Worm (Caenorhabditis elegans): Measurements from ENCODE around the gene C36C5.4.

C36C5.4 gene

ce11 chrV:3127670-3128069 lies 38.7 kb upstream of the C36C5.4 start, which contains the start of gene Y73C8C.10:
Gene Y73C8C.10 (minus strand): TSS chrV:3127770.
- TF ChIP-seq sox-4 (tag; optimal IDR thresholded peaks at IDR 0.05) = no peak
- TF ChIP-seq che-1 (tag; optimal IDR thresholded peaks at IDR 0.05) = no peak
- no peak for TF ChIP-seq hlh-15 (tag; optimal IDR thresholded peaks at IDR 0.05)
- no peak for TF ChIP-seq tbx-7 (tag; optimal IDR thresholded peaks at IDR 0.05)
- TF ChIP-seq pha-4 (tag; optimal IDR thresholded peaks at IDR 0.05) = no peak

DNA sequence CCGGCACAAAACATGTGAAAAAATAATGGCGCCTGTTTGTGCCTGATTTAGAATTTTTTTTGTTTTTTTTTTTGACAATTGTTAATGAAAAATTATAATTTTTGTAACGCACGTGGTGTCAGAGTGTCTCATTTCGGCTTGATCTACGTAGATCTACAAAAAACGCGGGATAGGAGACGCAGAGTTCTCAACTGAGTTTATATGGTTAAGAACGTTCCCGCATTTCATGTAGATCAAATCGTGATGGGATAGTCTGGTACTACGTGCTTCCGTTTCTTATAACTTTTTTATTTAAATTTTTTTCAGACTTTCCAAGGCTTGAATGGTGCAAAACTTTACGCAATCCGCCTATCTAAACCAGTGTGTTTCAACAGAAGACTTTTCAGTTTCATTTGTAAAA lies 37.6 kb upstream of the C36C5.4 start, which contains the start of gene tat-6:
Gene tat-6 (plus strand): TSS at position 301 of the 400 bp plus-strand sequence.
- no peak for TF ChIP-seq ceh-24 (tag; optimal IDR thresholded peaks at IDR 0.05)
- TF ChIP-seq ceh-34 (tag; optimal IDR thresholded peaks at IDR 0.05) = no peak
- no peak for TF ChIP-seq hlh-6 (tag; optimal IDR thresholded peaks at IDR 0.05)
- no peak for TF ChIP-seq pha-2 (tag; optimal IDR thresholded peaks at IDR 0.05)
- TF ChIP-seq unc-3 (GFP tag; conservative IDR thresholded peaks at IDR 0.05) = no peak
- TF ChIP-seq unc-3 (tag; optimal IDR thresholded peaks at IDR 0.05) = no peak
- TF ChIP-seq lim-6 (tag; optimal IDR thresholded peaks at IDR 0.05) = no peak
- TF ChIP-seq pax-1 (tag; optimal IDR thresholded peaks at IDR 0.05) = no peak

DNA sequence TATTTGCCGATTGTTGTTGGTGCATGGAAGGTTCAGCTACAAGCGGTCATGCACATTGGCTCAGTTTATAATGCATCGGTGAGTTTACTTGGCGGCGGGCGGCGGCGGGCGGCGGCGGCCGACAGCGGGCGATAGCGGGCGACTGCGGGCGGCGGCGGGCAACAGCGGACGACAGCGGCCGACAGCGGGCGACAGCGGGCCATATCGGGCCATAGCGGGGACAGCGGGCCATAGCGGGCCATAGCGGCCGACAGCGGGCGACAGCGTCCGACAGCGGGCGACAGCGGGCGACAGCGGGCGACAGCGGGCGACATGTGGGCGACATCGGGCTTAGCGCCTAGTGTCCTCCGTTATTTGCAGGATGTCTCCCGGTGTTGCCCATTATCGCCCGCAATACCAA lies 34.2 kb upstream of the C36C5.4 start:
- TF ChIP-seq ceh-9 (tag; optimal IDR thresholded peaks at IDR 0.05) = no peak
- no peak for TF ChIP-seq ceh-45 (GFP tag; IDR thresholded peaks at IDR 0.05)
- no peak for TF ChIP-seq pha-4 (tag; optimal IDR thresholded peaks at IDR 0.05)
- TF ChIP-seq sox-4 (tag; optimal IDR thresholded peaks at IDR 0.05) = no peak
- no peak for TF ChIP-seq hlh-8 (tag; optimal IDR thresholded peaks at IDR 0.05)
- TF ChIP-seq dve-1 (tag; optimal IDR thresholded peaks at IDR 0.05) = no peak
- TF ChIP-seq pros-1 (tag; optimal IDR thresholded peaks at IDR 0.05) = no peak
- TF ChIP-seq syd-9 (tag; optimal IDR thresholded peaks at IDR 0.05) = no peak
- TF ChIP-seq fkh-10 (GFP tag; optimal IDR thresholded peaks at IDR 0.05) = no peak
- TF ChIP-seq lim-6 (tag; optimal IDR thresholded peaks at IDR 0.05) = no peak
- no peak for TF ChIP-seq C38D4.7 (GFP tag; optimal IDR thresholded peaks at IDR 0.05)
- TF ChIP-seq ceh-2 (tag; optimal IDR thresholded peaks at IDR 0.05) = no peak
- TF ChIP-seq unc-42 (tag; optimal IDR thresholded peaks at IDR 0.05) = no peak
- no peak for TF ChIP-seq ceh-18 (tag; optimal IDR thresholded peaks at IDR 0.05)
- TF ChIP-seq ceh-48 (tag; optimal IDR thresholded peaks at IDR 0.05) = no peak
- no peak for TF ChIP-seq tbx-2 (tag; optimal IDR thresholded peaks at IDR 0.05)
- no peak for TF ChIP-seq ahr-1 (tag; optimal IDR thresholded peaks at IDR 0.05)
- no peak for TF ChIP-seq hlh-15 (tag; optimal IDR thresholded peaks at IDR 0.05)
- TF ChIP-seq unc-55 (GFP tag; optimal IDR thresholded peaks at IDR 0.05) = no peak

DNA sequence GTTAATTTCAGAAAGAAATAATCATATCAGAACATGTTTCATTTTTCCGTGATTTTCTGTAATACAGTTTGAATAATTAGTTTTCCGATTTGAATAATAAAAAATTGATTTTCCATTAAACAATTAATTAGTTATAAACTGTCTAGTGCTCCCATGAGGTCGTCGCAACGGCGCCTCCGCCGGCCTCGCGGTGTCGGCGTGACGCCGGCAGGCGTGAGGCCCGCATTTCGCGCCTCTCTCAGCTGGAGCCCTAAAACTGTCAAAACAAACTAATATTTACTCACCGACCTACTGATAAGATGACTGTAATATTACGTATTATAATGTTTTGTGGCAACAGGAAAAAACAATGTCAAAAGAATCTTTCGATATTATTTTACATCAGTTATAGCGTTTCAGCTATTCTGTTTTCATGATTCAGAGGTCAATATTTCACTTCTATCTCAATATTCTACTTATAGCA lies 33.0 kb upstream of the C36C5.4 start, which contains the start of gene F02C9.2:
Gene F02C9.2 (plus strand): TSS at position 413 of the 463 bp plus-strand sequence.
- no peak for TF ChIP-seq madf-2 (tag; optimal IDR thresholded peaks at IDR 0.05)
- TF ChIP-seq ceh-22 (tag; optimal IDR thresholded peaks at IDR 0.05) = no peak
- TF ChIP-seq C38D4.7 (GFP tag; optimal IDR thresholded peaks at IDR 0.05) = no peak
- TF ChIP-seq elt-2 (tag; optimal IDR thresholded peaks at IDR 0.05) = no peak
- no peak for TF ChIP-seq ets-4 (tag; optimal IDR thresholded peaks at IDR 0.05)

DNA sequence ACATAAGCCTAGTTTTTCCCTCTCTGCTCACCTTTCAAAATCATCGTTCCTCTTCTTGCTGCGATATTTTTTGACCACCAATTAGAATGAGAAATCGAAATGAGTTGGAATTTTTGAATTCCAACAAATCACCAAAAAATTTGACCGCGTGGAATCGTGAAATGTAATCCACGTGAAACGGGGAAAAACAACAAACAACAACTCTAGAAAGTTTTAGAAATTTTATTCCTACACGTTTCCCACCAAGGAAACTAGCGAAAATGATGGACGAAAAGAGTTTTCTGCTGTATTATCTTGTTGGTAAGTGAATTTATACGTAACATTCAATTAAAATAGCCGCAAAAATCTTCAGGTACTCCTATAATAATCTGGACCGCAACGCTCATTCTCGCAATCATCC lies 27.9 kb upstream of the C36C5.4 start, which contains the start of the genes irld-3 and F02C9.1:
Gene irld-3 (minus strand): TSS at position 101 of the 400 bp plus-strand sequence.
Gene F02C9.1 (plus strand): TSS at position 216 of the 400 bp plus-strand sequence.
- no peak for TF ChIP-seq T23F11.4 (GFP tag; optimal IDR thresholded peaks at IDR 0.05)
- no peak for TF ChIP-seq ceh-34 (tag; optimal IDR thresholded peaks at IDR 0.05)

DNA sequence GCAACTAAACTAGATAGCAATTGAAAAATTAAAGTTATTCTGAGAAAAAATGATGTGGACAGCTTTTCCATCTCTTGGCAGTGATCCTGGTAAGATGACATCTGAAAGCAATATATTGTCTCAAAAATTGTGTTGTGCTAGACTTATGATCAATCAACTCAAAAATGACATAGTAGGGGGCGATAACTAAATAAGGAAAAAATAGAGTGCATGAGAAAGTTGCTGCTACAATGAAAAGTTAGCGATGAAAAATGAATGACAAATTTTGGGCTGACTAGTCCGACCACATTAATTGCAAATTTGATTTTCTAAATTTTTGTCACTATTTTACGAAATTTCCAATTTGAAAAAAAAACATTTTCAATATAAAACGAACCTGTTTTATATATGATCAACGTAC lies 25.2 kb upstream of the C36C5.4 start, which contains the start of gene srab-9:
Gene srab-9 (minus strand): TSS at position 101 of the 400 bp plus-strand sequence.
- TF ChIP-seq npax-4 (tag; optimal IDR thresholded peaks at IDR 0.05) (no peak), zip-5 (tag; optimal IDR thresholded peaks at IDR 0.05) (no peak), ztf-16 (tag; optimal IDR thresholded peaks at IDR 0.05) (no peak), nhr-11 (tag; optimal IDR thresholded peaks at IDR 0.05) (no peak)

All from whole organism, late embryonic.